Worm (Caenorhabditis elegans): ENCODE measurements around the gene C49F5.3.

C49F5.3 gene

ce11 chrX:11983576-11984061, at the start of gene C49F5.3:
TSS of gene C49F5.3 (minus strand) at chrX:11983626.
- no peak for TF ChIP-seq unc-120 (tag; optimal IDR thresholded peaks at IDR 0.05; ENCODE audit: poor library complexity, severe bottlenecking)
- TF ChIP-seq nhr-2 (tag; optimal IDR thresholded peaks at IDR 0.05): no peak

ce11 chrX:12025070-12025789, 41.8 kb upstream of the C49F5.3 start, which contains the start of gene B0198.2:
TSS of gene B0198.2 (plus strand) at chrX:12025739.
- TF ChIP-seq sptf-1 (tag; optimal IDR thresholded peaks at IDR 0.05) (no peak), ceh-83 (GFP tag; optimal IDR thresholded peaks at IDR 0.05) (no peak), unc-39 (tag; optimal IDR thresholded peaks at IDR 0.05) (no peak), elt-1 (tag; optimal IDR thresholded peaks at IDR 0.05; ENCODE audit: borderline replicate concordance, insufficient read depth) (no peak), elt-3 (tag; optimal IDR thresholded peaks at IDR 0.05) (no peak), mep-1 (tag; optimal IDR thresholded peaks at IDR 0.05) (no peak), ceh-43 (GFP tag; optimal IDR thresholded peaks at IDR 0.05) (no peak), flh-1 (GFP tag; optimal IDR thresholded peaks at IDR 0.05) (no peak), unc-120 (tag; optimal IDR thresholded peaks at IDR 0.05; ENCODE audit: poor library complexity, severe bottlenecking) (no peak), nhr-12 (tag; optimal IDR thresholded peaks at IDR 0.05) (no peak), lsy-2 (tag; optimal IDR thresholded peaks at IDR 0.05) (no peak), mls-2 (tag; optimal IDR thresholded peaks at IDR 0.05) (no peak), mab-5 (tag; optimal IDR thresholded peaks at IDR 0.05) (no peak), cnd-1 (tag; optimal IDR thresholded peaks at IDR 0.05) (no peak), bed-3 (GFP tag; optimal IDR thresholded peaks at IDR 0.05) (no peak), sem-2 (GFP tag; optimal IDR thresholded peaks at IDR 0.05) (no peak)

- no peak for TF ChIP-seq M03D4.4 (tag; optimal IDR thresholded peaks at IDR 0.05)
- TF ChIP-seq mab-5 (tag; optimal IDR thresholded peaks at IDR 0.05): no peak
- TF ChIP-seq ceh-39 (tag; optimal IDR thresholded peaks at IDR 0.05): no peak
- no peak for TF ChIP-seq mep-1 (tag; optimal IDR thresholded peaks at IDR 0.05)
- TF ChIP-seq sem-2 (GFP tag; optimal IDR thresholded peaks at IDR 0.05): no peak
- TF ChIP-seq lin-13 (tag; optimal IDR thresholded peaks at IDR 0.05): no peak
- TF ChIP-seq hlh-1 (tag; optimal IDR thresholded peaks at IDR 0.05): no peak
- no peak for TF ChIP-seq unc-62 (GFP tag; optimal IDR thresholded peaks at IDR 0.05)
- no peak for TF ChIP-seq tbx-8 (GFP tag; optimal IDR thresholded peaks at IDR 0.05)
- TF ChIP-seq nhr-2 (tag; optimal IDR thresholded peaks at IDR 0.05): no peak
Observed at ce11 chrX:12022496-12022895, 39.1 kb upstream of the C49F5.3 start.

- TF ChIP-seq mep-1 (tag; optimal IDR thresholded peaks at IDR 0.05): no peak
- TF ChIP-seq ces-1 (GFP tag; optimal IDR thresholded peaks at IDR 0.05): peak; percentile 13
Observed at ce11 chrX:12021446-12021845, 38.0 kb upstream of the C49F5.3 start.

- peak; percentile 44 for TF ChIP-seq pha-4 (tag; optimal IDR thresholded peaks at IDR 0.05)
- no peak for TF ChIP-seq M03D4.4 (tag; optimal IDR thresholded peaks at IDR 0.05)
- TF ChIP-seq nhr-12 (tag; optimal IDR thresholded peaks at IDR 0.05): no peak
- TF ChIP-seq mep-1 (tag; optimal IDR thresholded peaks at IDR 0.05): peak; percentile 80
- peak; percentile 84 for TF ChIP-seq ham-2 (GFP tag; optimal IDR thresholded peaks at IDR 0.05)
- TF ChIP-seq ceh-39 (tag; optimal IDR thresholded peaks at IDR 0.05): peak; percentile 38
- TF ChIP-seq bed-3 (GFP tag; optimal IDR thresholded peaks at IDR 0.05): no peak
- peak; percentile 53 for TF ChIP-seq sptf-1 (tag; optimal IDR thresholded peaks at IDR 0.05)
- TF ChIP-seq lin-13 (tag; optimal IDR thresholded peaks at IDR 0.05): peak; percentile 52
- TF ChIP-seq lsy-2 (tag; optimal IDR thresholded peaks at IDR 0.05): peak; percentile 39
- TF ChIP-seq tbx-8 (GFP tag; optimal IDR thresholded peaks at IDR 0.05): no peak
- TF ChIP-seq nhr-237 (tag; optimal IDR thresholded peaks at IDR 0.05): peak; percentile 41
- TF ChIP-seq ces-1 (GFP tag; optimal IDR thresholded peaks at IDR 0.05): peak; percentile 4
- peak; percentile 12 for TF ChIP-seq mls-2 (tag; optimal IDR thresholded peaks at IDR 0.05)
Observed at ce11 chrX:12017908-12018479, 34.6 kb upstream of the C49F5.3 start, which contains the start of the genes nmat-1 and ucr-2.1. TSS of gene nmat-1 (minus strand) at chrX:12018043. TSS of gene ucr-2.1 (plus strand) at chrX:12018429.

Data from whole organism, mixed stage, embryonic.